ENCODE assay signal across 7 worm cellular contexts in the genomic region with DNA sequence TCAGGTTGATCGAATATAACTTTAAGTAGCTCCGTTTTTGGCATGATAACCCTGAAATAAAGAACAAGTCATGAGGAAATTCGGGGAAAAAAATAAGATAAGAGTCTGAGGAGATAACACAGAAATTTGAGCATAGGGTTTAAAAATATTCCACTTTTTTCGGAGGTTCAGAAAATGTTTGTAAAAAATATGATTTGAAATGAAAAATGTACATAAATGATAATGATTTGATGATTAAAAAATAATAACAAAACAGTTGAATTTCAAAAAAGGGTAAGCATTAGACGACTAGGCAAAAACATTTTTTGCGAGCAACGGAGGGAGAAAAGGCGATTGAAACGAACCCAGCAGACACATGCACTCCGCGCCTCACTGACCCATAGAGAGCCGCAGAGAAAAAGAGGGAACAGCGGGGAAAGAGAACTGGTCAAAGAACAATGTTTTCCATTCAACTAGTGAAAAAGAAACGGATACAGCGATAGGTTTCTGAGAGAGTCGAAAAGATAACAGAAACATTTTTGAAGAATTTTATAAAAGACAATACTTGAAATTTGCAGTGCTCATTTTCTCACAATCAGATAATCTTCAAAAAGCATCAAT.
TF ChIP-seq lines count a peak whose summit lies in the region.

TSS of gene arrd-18 (minus strand) at position 51 of the 600 bp plus-strand sequence.

TF ChIP-seq in whole organism, L1 larva, 84 proteins besides CTCF, POLR2A, EP300 and RAD21 (continues in another document):
- TF ChIP-seq nhr-47 (tag; optimal IDR thresholded peaks at IDR 0.05; lab: Kevin White, UChicago) (peak; percentile 18), dpl-1 (GFP tag; optimal IDR thresholded peaks at IDR 0.05; lab: Kevin White, UChicago) (peak in 1 of 3 experiments; percentile 13), efl-3 (GFP tag; optimal IDR thresholded peaks at IDR 0.05; lab: Kevin White, UChicago) (no peak), elt-2 (tag; optimal IDR thresholded peaks at IDR 0.05; lab: Kevin White, UChicago) (no peak), nhr-20 (tag; optimal IDR thresholded peaks at IDR 0.05; lab: Kevin White, UChicago) (peak; percentile 32), nhr-85 (tag; lab: Kevin White, UChicago) (peak; percentile 21), efl-1 (optimal IDR thresholded peaks at IDR 0.05; lab: Kevin White, UChicago) (peak in 1 of 2 experiments; percentile 19), efl-1 (GFP tag; optimal IDR thresholded peaks at IDR 0.05 in 1 of 2; lab: Kevin White, UChicago) (peak in 1 of 2 experiments; percentile 67), C16A3.4 (tag; optimal IDR thresholded peaks at IDR 0.05; lab: Kevin White, UChicago) (peak; percentile 0), lin-14 (GFP tag; optimal IDR thresholded peaks at IDR 0.05; lab: Kevin White, UChicago) (peak; percentile 92), nhr-19 (GFP tag; conservative IDR thresholded peaks at IDR 0.05; lab: Robert Waterston, UW) (peak; percentile 50), dsc-1 (tag; optimal IDR thresholded peaks at IDR 0.05; lab: Kevin White, UChicago) (no peak)

TF ChIP-seq in whole organism, L2 larva, 48 proteins besides CTCF, POLR2A, EP300 and RAD21:
- peak in 1 of 2 experiments; percentile 43 for TF ChIP-seq lsy-2 (tag; optimal IDR thresholded peaks at IDR 0.05; lab: Kevin White, UChicago)
- peak; percentile 59 for TF ChIP-seq C34F6.9 (tag; optimal IDR thresholded peaks at IDR 0.05; lab: Kevin White, UChicago)
- TF ChIP-seq nhr-23 (tag; optimal IDR thresholded peaks at IDR 0.05; lab: Kevin White, UChicago) = no peak
- peak; percentile 87 for TF ChIP-seq sma-9 (GFP tag; optimal IDR thresholded peaks at IDR 0.05; lab: Kevin White, UChicago)
- no peak for TF ChIP-seq sma-9 (tag; optimal IDR thresholded peaks at IDR 0.05; lab: Kevin White, UChicago)
- no peak for TF ChIP-seq ZK546.5 (tag; optimal IDR thresholded peaks at IDR 0.05; lab: Kevin White, UChicago)
- TF ChIP-seq F13H6.1 (tag; optimal IDR thresholded peaks at IDR 0.05; lab: Kevin White, UChicago) = peak; percentile 83
- TF ChIP-seq unc-55 (GFP tag; optimal IDR thresholded peaks at IDR 0.05; lab: Kevin White, UChicago) = peak; percentile 40
- no peak for TF ChIP-seq crh-2 (tag; optimal IDR thresholded peaks at IDR 0.05; lab: Kevin White, UChicago)
- TF ChIP-seq lin-13 (GFP tag; optimal IDR thresholded peaks at IDR 0.05; lab: Kevin White, UChicago) = no peak

TF ChIP-seq in whole organism, L3 larva, 47 proteins besides CTCF, POLR2A, EP300 and RAD21:
- peak; percentile 27 for TF ChIP-seq nfya-1 (tag; optimal IDR thresholded peaks at IDR 0.05; lab: Kevin White, UChicago; ENCODE audit: insufficient read depth)
- peak; percentile 38 for TF ChIP-seq elt-2 (tag; optimal IDR thresholded peaks at IDR 0.05; lab: Kevin White, UChicago)
- no peak for TF ChIP-seq ceh-16 (tag; optimal IDR thresholded peaks at IDR 0.05; lab: Kevin White, UChicago)
- no peak for TF ChIP-seq eor-1 (tag; optimal IDR thresholded peaks at IDR 0.05; lab: Kevin White, UChicago)
- TF ChIP-seq snpc-4 (tag; optimal IDR thresholded peaks at IDR 0.05; lab: Kevin White, UChicago) = peak; percentile 14
- peak; percentile 50 for TF ChIP-seq hmg-11 (tag; optimal IDR thresholded peaks at IDR 0.05; lab: Kevin White, UChicago)
- TF ChIP-seq ceh-82 (tag; optimal IDR thresholded peaks at IDR 0.05; lab: Kevin White, UChicago) = no peak
- no peak for TF ChIP-seq ceh-28 (tag; optimal IDR thresholded peaks at IDR 0.05; lab: Kevin White, UChicago)
TF ChIP-seq in whole organism, L3 larva: peak in this region for 4.

TF ChIP-seq in whole organism, L4 larva, 104 proteins besides CTCF, POLR2A, EP300 and RAD21 (continues in another document):
- TF ChIP-seq ztf-7 (tag; optimal IDR thresholded peaks at IDR 0.05; lab: Kevin White, UChicago) = no peak
- TF ChIP-seq daf-12 (tag; optimal IDR thresholded peaks at IDR 0.05; lab: Kevin White, UChicago) = no peak
- TF ChIP-seq ceh-44 (GFP tag; IDR thresholded peaks at IDR 0.05; lab: Robert Waterston, UW) = no peak
- TF ChIP-seq cey-2 (tag; optimal IDR thresholded peaks at IDR 0.05; lab: Kevin White, UChicago; ENCODE audit: borderline replicate concordance, insufficient read depth) = no peak
- no peak for TF ChIP-seq ama-1 (optimal IDR thresholded peaks at IDR 0.05; lab: Kevin White, UChicago)
- TF ChIP-seq nhr-6 (tag; optimal IDR thresholded peaks at IDR 0.05; lab: Kevin White, UChicago) = no peak
- TF ChIP-seq dmd-9 (GFP tag; IDR thresholded peaks at IDR 0.05; lab: Robert Waterston, UW) = no peak
- TF ChIP-seq F44E2.7 (GFP tag; IDR thresholded peaks at IDR 0.05; lab: Robert Waterston, UW) = no peak
- no peak for TF ChIP-seq F49E8.2 (tag; optimal IDR thresholded peaks at IDR 0.05; lab: Kevin White, UChicago; ENCODE audit: borderline replicate concordance)
- no peak for TF ChIP-seq F26F4.8 (GFP tag; conservative IDR thresholded peaks at IDR 0.05; lab: Robert Waterston, UW)
- TF ChIP-seq snpc-1.2 (GFP tag; IDR thresholded peaks at IDR 0.05; lab: Robert Waterston, UW) = no peak; the same call in 1 of the 2 replicates
- no peak for TF ChIP-seq set-16 (GFP tag; IDR thresholded peaks at IDR 0.05; lab: Robert Waterston, UW)
- peak; percentile 83 for TF ChIP-seq hmg-1.1 (GFP tag; IDR thresholded peaks at IDR 0.05; lab: Robert Waterston, UW)
- no peak for TF ChIP-seq nhr-25 (tag; optimal IDR thresholded peaks at IDR 0.05; lab: Kevin White, UChicago; ENCODE audit: borderline replicate concordance, insufficient read depth)

TF ChIP-seq in whole organism, late embryonic, 69 proteins besides CTCF, POLR2A, EP300 and RAD21:
- TF ChIP-seq fkh-10 (GFP tag; optimal IDR thresholded peaks at IDR 0.05; lab: Kevin White, UChicago) (no peak), ceh-14 (tag; optimal IDR thresholded peaks at IDR 0.05; lab: Kevin White, UChicago) (peak; percentile 15)
TF ChIP-seq in whole organism, late embryonic: peak in this region for 1.

TF ChIP-seq in whole organism, mixed stage, embryonic, 35 proteins besides CTCF, POLR2A, EP300 and RAD21:
- TF ChIP-seq hlh-1 (tag; optimal IDR thresholded peaks at IDR 0.05; lab: Kevin White, UChicago) (peak; percentile 3), flh-1 (GFP tag; optimal IDR thresholded peaks at IDR 0.05; lab: Kevin White, UChicago) (no peak), zip-8 (tag; optimal IDR thresholded peaks at IDR 0.05; lab: Kevin White, UChicago) (no peak), unc-120 (tag; optimal IDR thresholded peaks at IDR 0.05; lab: Kevin White, UChicago; ENCODE audit: poor library complexity, severe bottlenecking) (no peak), ces-1 (GFP tag; optimal IDR thresholded peaks at IDR 0.05; lab: Kevin White, UChicago) (peak; percentile 10), unc-62 (GFP tag; optimal IDR thresholded peaks at IDR 0.05; lab: Kevin White, UChicago) (no peak)

TF ChIP-seq in whole organism, young adult, 124 proteins besides CTCF, POLR2A, EP300 and RAD21:
- TF ChIP-seq nfya-1 (tag; optimal IDR thresholded peaks at IDR 0.05; lab: Kevin White, UChicago; ENCODE audit: borderline replicate concordance, insufficient read depth) = no peak
- no peak for TF ChIP-seq ztf-28 (GFP tag; IDR thresholded peaks at IDR 0.05; lab: Robert Waterston, UW)
- TF ChIP-seq rcor-1 (GFP tag; IDR thresholded peaks at IDR 0.05; lab: Robert Waterston, UW) = peak; percentile 66
- no peak for TF ChIP-seq let-607 (tag; optimal IDR thresholded peaks at IDR 0.05; lab: Kevin White, UChicago)
- peak; percentile 11 for TF ChIP-seq attf-5 (GFP tag; optimal IDR thresholded peaks at IDR 0.05; lab: Kevin White, UChicago)
- no peak for TF ChIP-seq lsl-1 (GFP tag; optimal IDR thresholded peaks at IDR 0.05; lab: Kevin White, UChicago)
- TF ChIP-seq hmg-1.2 (GFP tag; IDR thresholded peaks at IDR 0.05; lab: Robert Waterston, UW) = peak; percentile 74; the same call in 1 of the 2 replicates
- TF ChIP-seq ekl-4 (GFP tag; IDR thresholded peaks at IDR 0.05; lab: Robert Waterston, UW) = no peak
- peak; percentile 72; the same call in 1 of the 2 replicates for TF ChIP-seq nfyb-1 (GFP tag; IDR thresholded peaks at IDR 0.05; lab: Robert Waterston, UW)
- peak; percentile 56 for TF ChIP-seq nhr-80 (tag; optimal IDR thresholded peaks at IDR 0.05; lab: Kevin White, UChicago)
- peak; percentile 86 for TF ChIP-seq dox-1 (GFP tag; IDR thresholded peaks at IDR 0.05; lab: Robert Waterston, UW)
- no peak for TF ChIP-seq B0261.1 (tag; optimal IDR thresholded peaks at IDR 0.05; lab: Kevin White, UChicago)
- no peak for TF ChIP-seq ceh-100 (GFP tag; IDR thresholded peaks at IDR 0.05; lab: Robert Waterston, UW)
- TF ChIP-seq egl-44 (GFP tag; IDR thresholded peaks at IDR 0.05; lab: Robert Waterston, UW) = no peak
- TF ChIP-seq gei-17 (GFP tag; optimal IDR thresholded peaks at IDR 0.05; lab: Kevin White, UChicago) = no peak
- TF ChIP-seq nhr-90 (tag; optimal IDR thresholded peaks at IDR 0.05; lab: Kevin White, UChicago) = no peak
- no peak for TF ChIP-seq rec-8 (tag; optimal IDR thresholded peaks at IDR 0.05; lab: Kevin White, UChicago)
- no peak for TF ChIP-seq mel-28 (tag; optimal IDR thresholded peaks at IDR 0.05; lab: Kevin White, UChicago; ENCODE audit: borderline replicate concordance)
